Fruit fly (Drosophila melanogaster) whole organism, embryonic: ENCODE measurements around the gene Bsg.

ENCODE experiments used
- ATbp ChIP-seq: fragments of 200-800 bp; sonication (Bioruptor generic); optimal IDR thresholded peaks from 2 replicates; lab custom pipeline; 2017; ENCODE audit warnings: missing biosample characterization, mild to moderate bottlenecking, missing genetic modification characterization, missing genetic modification reagents
- CG11085 ChIP-seq: fragments of 200-800 bp; sonication (Bioruptor generic); IDR thresholded peaks from 2 replicates; pipeline ENCODE4 v1.3.6; 2022; ENCODE audit warnings: missing biosample characterization, missing genetic modification characterization
- CG12071 ChIP-seq: fragments of 200-800 bp; sonication (Bioruptor generic); optimal IDR thresholded peaks from 3 replicates; lab custom pipeline; 2018; ENCODE audit warnings: missing biosample characterization, mild to moderate bottlenecking, missing genetic modification characterization
- CG13123 ChIP-seq: fragments of 200-800 bp; sonication (Bioruptor generic); optimal IDR thresholded peaks from 2 replicates; lab custom pipeline; 2016; ENCODE audit warnings: missing biosample characterization, missing genetic modification characterization
- CG1792 ChIP-seq: fragments of 200-800 bp; sonication (Bioruptor generic); optimal IDR thresholded peaks from 2 replicates; lab custom pipeline; 2016; ENCODE audit warnings: missing biosample characterization, missing genetic modification characterization
- CG2116 ChIP-seq: fragments of 200-800 bp; sonication (Bioruptor generic); optimal IDR thresholded peaks from 3 replicates; lab custom pipeline; 2018; ENCODE audit warnings: missing biosample characterization, mild to moderate bottlenecking, missing genetic modification characterization
- CG2120 ChIP-seq: fragments of 200-800 bp; sonication (Bioruptor generic); optimal IDR thresholded peaks from 3 replicates; lab custom pipeline; 2016; ENCODE audit warnings: missing biosample characterization, missing genetic modification characterization
- CG2889 ChIP-seq: fragments of 200-800 bp; sonication (Bioruptor generic); IDR thresholded peaks from 3 replicates; pipeline ENCODE4 v1.3.6; 2022; ENCODE audit warnings: missing biosample characterization, missing genetic modification characterization
- CG31388 ChIP-seq: fragments of 200-800 bp; sonication (Bioruptor generic); optimal IDR thresholded peaks from 2 replicates; lab custom pipeline; 2016; ENCODE audit warnings: missing biosample characterization, missing genetic modification characterization
- CG4424 ChIP-seq: fragments of 200-800 bp; sonication (Bioruptor generic); optimal IDR thresholded peaks from 3 replicates; lab custom pipeline; 2016; ENCODE audit warnings: missing biosample characterization, missing genetic modification characterization
- CG6791 ChIP-seq: fragments of 200-800 bp; sonication (Bioruptor generic); IDR thresholded peaks from 3 replicates; pipeline ENCODE4 v1.3.6; 2022; ENCODE audit warnings: missing biosample characterization, missing genetic modification characterization; ENCODE audit not compliant: partially characterized antibody
- CG6854 ChIP-seq: fragments of 200-800 bp; sonication (Bioruptor generic); optimal IDR thresholded peaks from 3 replicates; lab custom pipeline; 2017; ENCODE audit warnings: missing biosample characterization, mild to moderate bottlenecking, missing genetic modification characterization
- CG7556 ChIP-seq: fragments of 200-800 bp; sonication (Bioruptor generic); optimal IDR thresholded peaks from 2 replicates; lab custom pipeline; 2017; ENCODE audit warnings: missing biosample characterization, mild to moderate bottlenecking, missing genetic modification characterization
- CG7745 ChIP-seq: fragments of 200-800 bp; sonication (Bioruptor generic); optimal IDR thresholded peaks from 2 replicates; lab custom pipeline; 2018; ENCODE audit warnings: missing biosample characterization, mild to moderate bottlenecking, missing genetic modification characterization, moderate library complexity
- CG7786 ChIP-seq: fragments of 200-800 bp; sonication (Bioruptor generic); optimal IDR thresholded peaks from 2 replicates; lab custom pipeline; 2016; ENCODE audit warnings: missing biosample characterization, missing genetic modification characterization
- CG7987 ChIP-seq: fragments of 200-800 bp; sonication (Bioruptor generic); optimal IDR thresholded peaks from 2 replicates; lab custom pipeline; 2018; ENCODE audit warnings: missing biosample characterization, mild to moderate bottlenecking, missing genetic modification characterization, moderate library complexity
- CG8281 ChIP-seq: fragments of 200-800 bp; sonication (Bioruptor generic); optimal IDR thresholded peaks from 2 replicates; lab custom pipeline; 2018; ENCODE audit warnings: missing biosample characterization, mild to moderate bottlenecking, missing genetic modification characterization, moderate library complexity
- CG8388 ChIP-seq: fragments of 200-800 bp; sonication (Bioruptor generic); optimal IDR thresholded peaks from 2 replicates; lab custom pipeline; 2019; ENCODE audit warnings: missing biosample characterization, mild to moderate bottlenecking, missing genetic modification characterization, moderate library complexity
- CG8944 ChIP-seq: fragments of 200-800 bp; sonication (Bioruptor generic); optimal IDR thresholded peaks from 3 replicates; lab custom pipeline; 2016; ENCODE audit warnings: missing biosample characterization, missing genetic modification characterization
- Dad ChIP-seq: fragments of 200-800 bp; sonication (Bioruptor generic); optimal IDR thresholded peaks from 3 replicates; lab custom pipeline; 2016; ENCODE audit warnings: missing biosample characterization, missing genetic modification characterization
- Dip3 ChIP-seq: fragments of 200-800 bp; sonication (Bioruptor generic); optimal IDR thresholded peaks from 3 replicates; lab custom pipeline; 2016; ENCODE audit warnings: missing biosample characterization, missing genetic modification characterization
- HLH54F ChIP-seq: fragments of 200-800 bp; sonication (Bioruptor generic); optimal IDR thresholded peaks from 3 replicates; lab custom pipeline; 2016; ENCODE audit warnings: missing biosample characterization, missing genetic modification characterization
- Hr78 ChIP-seq, 2 experiments: fragments of 200-800 bp in 1 of 2; fragments of >200 bp in 1 of 2; sonication (Bioruptor generic) in 1 of 2; optimal IDR thresholded peaks; 2 replicates each; lab custom pipeline; 2017 to 2019; ENCODE audit warnings: missing biosample characterization in 2 of 2, missing genetic modification characterization in 2 of 2, mild to moderate bottlenecking in 1 of 2, moderate library complexity in 1 of 2
- Max ChIP-seq: fragments of 200-800 bp; sonication (Bioruptor generic); optimal IDR thresholded peaks from 2 replicates; lab custom pipeline; 2016; ENCODE audit warnings: missing biosample characterization, mild to moderate bottlenecking, missing genetic modification characterization
- Med ChIP-seq: fragments of 200-800 bp; sonication (Bioruptor generic); peaks from one replicate; lab custom pipeline; 2016; ENCODE audit warnings: missing biosample characterization, missing genetic modification characterization, mild to moderate bottlenecking, inconsistent platforms, moderate library complexity
- Myb ChIP-seq: fragments of 200-800 bp; sonication (Bioruptor generic); optimal IDR thresholded peaks from 2 replicates; lab custom pipeline; 2016; ENCODE audit warnings: missing biosample characterization, missing genetic modification characterization
- Nf-YA ChIP-seq: fragments of 200-800 bp; sonication (Bioruptor generic); IDR thresholded peaks from 2 replicates; pipeline ENCODE4 v1.3.6; 2022; ENCODE audit warnings: missing biosample characterization, missing genetic modification characterization
- Nf-YB ChIP-seq: fragments of 200-800 bp; sonication (Bioruptor generic); optimal IDR thresholded peaks from 3 replicates; lab custom pipeline; 2019; ENCODE audit warnings: missing biosample characterization, mild to moderate bottlenecking, missing genetic modification characterization, moderate library complexity
- NfI ChIP-seq: fragments of 200-800 bp; sonication (Bioruptor generic); optimal IDR thresholded peaks from 3 replicates; lab custom pipeline; 2018; ENCODE audit warnings: missing biosample characterization, mild to moderate bottlenecking, missing genetic modification characterization, moderate library complexity
- Pdp1 ChIP-seq, 2 experiments: fragments of 200-800 bp; sonication (Bioruptor generic); optimal IDR thresholded peaks; 3 replicates each; lab custom pipeline; 2016; ENCODE audit warnings: missing biosample characterization in 2 of 2, missing genetic modification characterization in 2 of 2, mild to moderate bottlenecking in 1 of 2, moderate library complexity in 1 of 2
- Side ChIP-seq: fragments of 200-800 bp; sonication (Bioruptor generic); optimal IDR thresholded peaks from 2 replicates; lab custom pipeline; 2016; ENCODE audit warnings: missing biosample characterization, missing genetic modification characterization
- ab ChIP-seq: fragments of 200-800 bp; sonication (Bioruptor generic); optimal IDR thresholded peaks from 2 replicates; lab custom pipeline; 2016; ENCODE audit warnings: missing biosample characterization, missing genetic modification characterization
- amos ChIP-seq: fragments of 200-800 bp; sonication (Bioruptor generic); IDR thresholded peaks from 2 replicates; pipeline ENCODE4 v1.3.6; 2022; ENCODE audit warnings: missing biosample characterization, missing genetic modification characterization; ENCODE audit not compliant: partially characterized antibody
- ap ChIP-seq: fragments of 200-800 bp; sonication (Bioruptor generic); IDR thresholded peaks from 2 replicates; pipeline ENCODE4 v1.3.6; 2022; ENCODE audit warnings: missing biosample characterization, missing genetic modification characterization
- ato ChIP-seq: fragments of 200-800 bp; sonication (Bioruptor generic); IDR thresholded peaks from 2 replicates; pipeline ENCODE4 v1.3.6; 2022; ENCODE audit warnings: missing biosample characterization, missing genetic modification characterization; ENCODE audit not compliant: partially characterized antibody
- bbx ChIP-seq: fragments of 200-800 bp; sonication (Bioruptor generic); IDR thresholded peaks from 2 replicates; pipeline ENCODE4 v1.3.6; 2022; ENCODE audit warnings: missing biosample characterization, missing genetic modification characterization; ENCODE audit not compliant: partially characterized antibody
- cas ChIP-seq: fragments of 200-800 bp; sonication (Bioruptor generic); IDR thresholded peaks from 2 replicates; pipeline ENCODE4 v1.3.6; 2022; ENCODE audit warnings: missing biosample characterization, missing genetic modification characterization
- cwo ChIP-seq: fragments of 200-800 bp; sonication (Bioruptor generic); optimal IDR thresholded peaks from 3 replicates; lab custom pipeline; 2017; ENCODE audit warnings: missing biosample characterization, missing genetic modification characterization, mild to moderate bottlenecking, moderate library complexity, missing genetic modification reagents
- en ChIP-seq: fragments of 200-800 bp; sonication (Bioruptor generic); optimal IDR thresholded peaks from 2 replicates; lab custom pipeline; 2016; ENCODE audit warnings: missing biosample characterization, missing genetic modification characterization
- eve ChIP-seq, 2 experiments: fragments of >200 bp; optimal IDR thresholded peaks; 2 replicates each; lab custom pipeline; 2017; ENCODE audit warnings: missing biosample characterization in 2 of 2, missing genetic modification characterization in 2 of 2
- gem ChIP-seq: fragments of 200-800 bp; sonication (Bioruptor generic); optimal IDR thresholded peaks from 2 replicates; lab custom pipeline; 2019; ENCODE audit warnings: missing biosample characterization, mild to moderate bottlenecking, missing genetic modification characterization, moderate library complexity
- ham ChIP-seq: fragments of 200-800 bp; sonication (Bioruptor generic); IDR thresholded peaks from 2 replicates; pipeline ENCODE4 v1.3.6; 2022; ENCODE audit warnings: missing biosample characterization, missing genetic modification characterization
- her ChIP-seq: fragments of 200-800 bp; sonication (Bioruptor generic); optimal IDR thresholded peaks from 2 replicates; lab custom pipeline; 2016; ENCODE audit warnings: missing biosample characterization, missing genetic modification characterization
- oc ChIP-seq: fragments of 200-800 bp; sonication (Bioruptor generic); optimal IDR thresholded peaks from 2 replicates; lab custom pipeline; 2018; ENCODE audit warnings: missing biosample characterization, mild to moderate bottlenecking, missing genetic modification characterization, moderate library complexity
- otp ChIP-seq: fragments of 200-800 bp; sonication (Bioruptor generic); IDR thresholded peaks from 3 replicates; pipeline ENCODE4, ENCODE4 v1.3.6; 2022; ENCODE audit warnings: missing biosample characterization, missing genetic modification characterization
- phol ChIP-seq: fragments of 200-800 bp; sonication (Bioruptor generic); optimal IDR thresholded peaks from 3 replicates; lab custom pipeline; 2018; ENCODE audit warnings: missing biosample characterization, mild to moderate bottlenecking, missing genetic modification characterization, moderate library complexity
- stc ChIP-seq: fragments of 200-800 bp; sonication (Bioruptor generic); IDR thresholded peaks from 2 replicates; pipeline ENCODE4 v1.3.6; 2022; ENCODE audit warnings: missing biosample characterization, missing genetic modification characterization
- vfl ChIP-seq: fragments of 200-800 bp; sonication (Bioruptor generic); optimal IDR thresholded peaks from 2 replicates; lab custom pipeline; 2016; ENCODE audit warnings: missing biosample characterization, missing genetic modification characterization

Bsg gene

dm6 chr2L:8097964-8098945 lies 15.0 kb downstream of the Bsg start (continued):
- TF ChIP-seq bbx, result 0 out of 2 replicates have a peak, but pooled peaks have one; percentile 43
- no peak for TF ChIP-seq ab (GFP tag; lab: Kevin White, UChicago)
- peak; percentile 18 for TF ChIP-seq gem (tag; lab: Kevin White, UChicago)
- no peak for TF ChIP-seq CG6854 (GFP tag; lab: Kevin White, UChicago)
- peak; percentile 11 for TF ChIP-seq CG2120
- no peak for TF ChIP-seq Dad
- TF ChIP-seq CG2889, result no peak
- TF ChIP-seq HLH54F (GFP tag; lab: Kevin White, UChicago), result no peak
- no peak for TF ChIP-seq vfl
- TF ChIP-seq en (GFP tag; lab: Kevin White, UChicago), result no peak
- TF ChIP-seq CG2116 (GFP tag; lab: Kevin White, UChicago), result no peak
- TF ChIP-seq CG4424 (GFP tag; lab: Kevin White, UChicago), result no peak
- peak in 1 of 2 experiments; percentile 78 for TF ChIP-seq Pdp1 (GFP tag; optimal IDR thresholded peaks at IDR 0.05; lab: Kevin White, UChicago)
- TF ChIP-seq phol (tag; lab: Kevin White, UChicago), result no peak
- TF ChIP-seq ham (GFP tag; lab: Robert Waterston, UW), result no peak
- TF ChIP-seq CG7987 (GFP tag; lab: Kevin White, UChicago), result peak; percentile 88
- TF ChIP-seq Hr78 (GFP tag; optimal IDR thresholded peaks at IDR 0.05; lab: Kevin White, UChicago), result no peak
- no peak for TF ChIP-seq her (GFP tag; lab: Kevin White, UChicago)
- no peak for TF ChIP-seq ato (GFP tag; lab: Robert Waterston, UW)
- TF ChIP-seq otp, result 0 out of 3 replicates have a peak, but pooled peaks have one; percentile 20
- TF ChIP-seq CG8388 (GFP tag; lab: Kevin White, UChicago), result no peak
- TF ChIP-seq cwo (GFP tag; lab: Kevin White, UChicago), result peak; percentile 89
- TF ChIP-seq Myb, result no peak
- peak; percentile 39 for TF ChIP-seq Med (GFP tag; lab: Kevin White, UChicago)
- no peak for TF ChIP-seq ap (GFP tag; lab: Robert Waterston, UW)
- no peak for TF ChIP-seq CG11085 (GFP tag; lab: Robert Waterston, UW)
- TF ChIP-seq CG31388 (GFP tag; lab: Kevin White, UChicago), result no peak
- TF ChIP-seq CG12071, result no peak
- no peak for TF ChIP-seq CG1792 (GFP tag; lab: Kevin White, UChicago)
- no peak for TF ChIP-seq Max (GFP tag; lab: Kevin White, UChicago)
- TF ChIP-seq CG8281 (tag; lab: Kevin White, UChicago), result peak; percentile 94
- no peak for TF ChIP-seq NfI (GFP tag; lab: Kevin White, UChicago)
- no peak for TF ChIP-seq Side
- no peak for TF ChIP-seq Nf-YA (GFP tag; lab: Robert Waterston, UW)
- TF ChIP-seq cas (GFP tag; lab: Robert Waterston, UW), result no peak
- TF ChIP-seq CG7786 (GFP tag; lab: Kevin White, UChicago), result no peak
- no peak for TF ChIP-seq Dip3 (GFP tag; lab: Kevin White, UChicago)
- no peak for TF ChIP-seq ATbp (GFP tag; lab: Kevin White, UChicago)
- TF ChIP-seq CG8944 (GFP tag; lab: Kevin White, UChicago), result no peak
- no peak for TF ChIP-seq amos (GFP tag; lab: Robert Waterston, UW)
- peak; percentile 90 for TF ChIP-seq CG7745 (tag; lab: Kevin White, UChicago)
- no peak for TF ChIP-seq Nf-YB (GFP tag; lab: Kevin White, UChicago)
- no peak for TF ChIP-seq CG7556
- peak in 1 of 2 experiments; percentile 8 for TF ChIP-seq eve (GFP tag; optimal IDR thresholded peaks at IDR 0.05; lab: Kevin White, UChicago)
- 0 out of 2 replicates have a peak, but pooled peaks have one; percentile 41 for TF ChIP-seq stc (GFP tag; lab: Robert Waterston, UW)
- no peak for TF ChIP-seq CG6791 (GFP tag; lab: Robert Waterston, UW)
- no peak for TF ChIP-seq oc (tag; lab: Kevin White, UChicago)
- no peak for TF ChIP-seq CG13123 (GFP tag; lab: Kevin White, UChicago)
